Worm (Caenorhabditis elegans): ENCODE data around the gene mcm-7.

DNA sequence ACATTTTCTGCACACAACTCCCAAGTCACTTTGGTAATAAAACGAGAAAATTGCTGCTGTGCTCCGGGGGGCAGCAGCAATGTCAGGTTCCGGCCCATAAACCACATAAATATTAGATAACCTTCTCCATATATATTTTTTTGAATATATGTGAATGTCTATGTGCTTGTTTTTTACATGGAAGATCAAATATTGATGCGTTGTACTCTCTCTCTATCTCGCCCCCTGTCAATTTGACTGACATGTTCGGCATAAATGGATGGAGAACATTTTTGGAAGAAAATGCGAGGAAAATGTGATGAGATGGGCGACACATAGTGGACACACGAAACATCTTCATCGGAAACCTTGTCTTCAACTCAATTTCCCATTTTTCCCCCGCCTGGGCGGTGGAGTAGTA, 13.1 kb downstream of the mcm-7 start:
- TF ChIP-seq unc-39 (tag; optimal IDR thresholded peaks at IDR 0.05) (no peak), lsy-2 (tag; optimal IDR thresholded peaks at IDR 0.05) (no peak), snpc-4 (tag; optimal IDR thresholded peaks at IDR 0.05) (no peak), nhr-28 (tag; optimal IDR thresholded peaks at IDR 0.05) (no peak), ces-1 (GFP tag; optimal IDR thresholded peaks at IDR 0.05) (no peak), nhr-12 (tag; optimal IDR thresholded peaks at IDR 0.05) (no peak), ztf-11 (tag; optimal IDR thresholded peaks at IDR 0.05) (no peak), elt-1 (tag; optimal IDR thresholded peaks at IDR 0.05; ENCODE audit: borderline replicate concordance, insufficient read depth) (no peak), unc-62 (GFP tag; optimal IDR thresholded peaks at IDR 0.05) (peak; percentile 42), mep-1 (tag; optimal IDR thresholded peaks at IDR 0.05) (no peak), nhr-76 (tag; optimal IDR thresholded peaks at IDR 0.05) (no peak), nhr-237 (tag; optimal IDR thresholded peaks at IDR 0.05) (no peak)
